Worm (Caenorhabditis elegans) whole organism, L1 larva: Measurements from ENCODE around the gene srsx-6.

ENCODE experiments used
- aly-2 ChIP-seq: fragments of 150-350 bp; optimal IDR thresholded peaks from 2 replicates; lab custom pipeline; 2014; ENCODE audit warnings: missing biosample characterization, missing genetic modification characterization
- egl-27 ChIP-seq, 2 experiments: fragments of 150-350 bp in 1 of 2; sonication (generic microtip); optimal IDR thresholded peaks; 3 replicates each; lab custom pipeline; 2017 to 2018; ENCODE audit warnings: missing biosample characterization in 2 of 2, missing genetic modification characterization in 2 of 2, missing genetic modification reagents in 2 of 2
- lin-15B ChIP-seq: fragments of 150-350 bp; sonication (generic microtip); optimal IDR thresholded peaks from 3 replicates; lab custom pipeline; 2014; ENCODE audit warnings: missing biosample characterization, missing genetic modification characterization
- lin-39 ChIP-seq: fragments of 150-350 bp; optimal IDR thresholded peaks from 2 replicates; lab custom pipeline; 2014; ENCODE audit warnings: missing biosample characterization, missing genetic modification reagents, missing genetic modification characterization
- mdl-1 ChIP-seq, 2 experiments: fragments of 150-350 bp; optimal IDR thresholded peaks; 2 replicates each; lab custom pipeline; 2014 to 2017; ENCODE audit warnings: missing biosample characterization in 2 of 2, missing genetic modification characterization in 2 of 2, inconsistent platforms in 1 of 2
- unc-62 ChIP-seq: fragments of 150-350 bp; optimal IDR thresholded peaks from 2 replicates; lab custom pipeline; 2014; ENCODE audit warnings: missing biosample characterization, missing genetic modification reagents, missing genetic modification characterization

- TF ChIP-seq egl-27 (tag; optimal IDR thresholded peaks at IDR 0.05; lab: Kevin White, UChicago) (no peak), unc-62 (no peak), lin-15B (no peak), aly-2 (tag; lab: Kevin White, UChicago) (no peak), lin-39 (tag; lab: Kevin White, UChicago) (no peak), mdl-1 (tag; optimal IDR thresholded peaks at IDR 0.05; lab: Kevin White, UChicago) (no peak)
Measured at ce11 chrV:7943568-7943967, 16.7 kb downstream of the srsx-6 start, which contains the start of gene Y97E10B.1.
